Worm (Caenorhabditis elegans) whole organism, late embryonic: ENCODE results near the gene Y104H12D.2.

Experiments
- ahr-1 ChIP-seq: sonication (generic microtip); optimal IDR thresholded peaks from 2 replicates; lab custom pipeline; 2016; ENCODE audit warnings: missing genetic modification characterization, missing compliant biosample characterization
- ama-1 ChIP-seq: fragments of 150-350 bp; optimal IDR thresholded peaks from 2 replicates; lab custom pipeline; 2014
- ceh-2 ChIP-seq: sonication (generic microtip); optimal IDR thresholded peaks from 2 replicates; lab custom pipeline; 2016; ENCODE audit warnings: missing genotype, missing genetic modification characterization, missing compliant biosample characterization
- hlh-8 ChIP-seq: sonication (generic microtip); optimal IDR thresholded peaks from 2 replicates; lab custom pipeline; 2016; ENCODE audit warnings: missing genotype, missing genetic modification characterization, missing compliant biosample characterization
- nfya-1 ChIP-seq: sonication (generic microtip); optimal IDR thresholded peaks from 2 replicates; lab custom pipeline; 2017; ENCODE audit warnings: missing genetic modification characterization, mild to moderate bottlenecking, missing compliant biosample characterization, antibody characterized with exemption, moderate library complexity
- unc-55 ChIP-seq: sonication (generic microtip); optimal IDR thresholded peaks from 2 replicates; lab custom pipeline; 2017; ENCODE audit warnings: missing biosample characterization, missing genetic modification reagents, missing genetic modification characterization

DNA sequence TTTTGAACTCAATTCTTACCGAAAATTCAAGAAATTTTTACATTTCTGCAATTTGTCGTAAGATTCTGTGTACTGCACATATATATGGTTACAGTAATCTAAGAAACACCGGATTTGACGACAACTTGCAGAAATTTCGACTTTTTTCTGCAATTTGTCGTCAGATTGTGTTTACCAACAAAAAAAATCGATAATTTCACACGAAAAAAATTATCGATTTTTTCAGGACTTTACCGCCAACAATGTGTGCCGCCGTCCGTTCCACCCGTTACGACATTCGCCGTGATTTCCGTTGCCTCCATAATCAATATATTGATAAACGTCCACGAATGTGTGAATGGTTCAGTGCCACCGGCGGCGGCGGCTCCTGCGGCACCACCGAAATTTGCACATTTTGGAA lies 3.4 kb upstream of the Y104H12D.2 start:
- TF ChIP-seq ahr-1 (tag; lab: Kevin White, UChicago) (no peak), ama-1 (lab: Kevin White, UChicago) (no peak), nfya-1 (tag; lab: Kevin White, UChicago) (no peak), hlh-8 (tag; lab: Kevin White, UChicago) (no peak), unc-55 (GFP tag; lab: Kevin White, UChicago) (no peak), ceh-2 (tag; lab: Kevin White, UChicago) (no peak)
